Worm (Caenorhabditis elegans) whole organism, L2 larva: ENCODE results near the gene trcs-2.

ENCODE experiments used
- C34F6.9 ChIP-seq: fragments of 150-350 bp; optimal IDR thresholded peaks from 2 replicates; lab custom pipeline; 2014; ENCODE audit warnings: missing biosample characterization, missing genetic modification characterization
- F13H6.1 ChIP-seq: sonication (generic microtip); optimal IDR thresholded peaks from 2 replicates; lab custom pipeline; 2016; ENCODE audit warnings: missing genetic modification characterization, missing compliant biosample characterization
- Y55F3AM.14 ChIP-seq: fragments of 200-800 bp; sonication (Bioruptor generic); optimal IDR thresholded peaks from 2 replicates; lab custom pipeline; 2018; ENCODE audit warnings: mild to moderate bottlenecking, missing genetic modification characterization, missing compliant biosample characterization
- alr-1 ChIP-seq: fragments of 150-350 bp; optimal IDR thresholded peaks from 2 replicates; lab custom pipeline; 2014; ENCODE audit warnings: missing biosample characterization, missing genetic modification characterization
- blmp-1 ChIP-seq: sonication (generic microtip); optimal IDR thresholded peaks from 2 replicates; lab custom pipeline; 2017; ENCODE audit warnings: missing genetic modification characterization, mild to moderate bottlenecking, missing compliant biosample characterization, antibody characterized with exemption, moderate library complexity; ENCODE audit not compliant: insufficient read depth
- crh-2 ChIP-seq: sonication (generic microtip); optimal IDR thresholded peaks from 2 replicates; lab custom pipeline; 2017; ENCODE audit warnings: missing biosample characterization, missing genetic modification characterization
- elt-1 ChIP-seq: fragments of 150-350 bp; optimal IDR thresholded peaks from 2 replicates; lab custom pipeline; 2014; ENCODE audit warnings: missing biosample characterization, missing genetic modification characterization
- elt-3 ChIP-seq: sonication (generic microtip); optimal IDR thresholded peaks from 2 replicates; lab custom pipeline; 2017; ENCODE audit warnings: missing biosample characterization, missing genetic modification characterization
- gmeb-1 ChIP-seq: fragments of 150-350 bp; optimal IDR thresholded peaks from 2 replicates; lab custom pipeline; 2014; ENCODE audit warnings: missing biosample characterization, missing genetic modification characterization
- lin-11 ChIP-seq: fragments of 150-350 bp; sonication (generic microtip); optimal IDR thresholded peaks from 2 replicates; lab custom pipeline; 2014; ENCODE audit warnings: missing biosample characterization, missing genetic modification characterization, inconsistent platforms, mixed read lengths
- lin-13 ChIP-seq: fragments of 150-350 bp; optimal IDR thresholded peaks from 2 replicates; lab custom pipeline; 2014; ENCODE audit warnings: missing biosample characterization, missing genetic modification reagents, missing genetic modification characterization
- lin-39 ChIP-seq: fragments of 150-350 bp; optimal IDR thresholded peaks from 2 replicates; lab custom pipeline; 2014; ENCODE audit warnings: missing biosample characterization, missing genetic modification reagents, missing genetic modification characterization
- lsy-2 ChIP-seq, 2 experiments: fragments of 150-350 bp in 1 of 2; sonication (generic microtip) in 1 of 2; optimal IDR thresholded peaks; 2 replicates each; lab custom pipeline; 2014 to 2017; ENCODE audit warnings: missing biosample characterization in 2 of 2, missing genetic modification characterization in 2 of 2
- mab-5 ChIP-seq: fragments of 150-350 bp; optimal IDR thresholded peaks from 2 replicates; lab custom pipeline; 2014; ENCODE audit warnings: missing biosample characterization, missing genetic modification characterization
- mdl-1 ChIP-seq, 2 experiments: fragments of 150-350 bp in 1 of 2; sonication (generic microtip) in 1 of 2; optimal IDR thresholded peaks; 2 replicates each; lab custom pipeline; 2017; ENCODE audit warnings: missing biosample characterization in 2 of 2, missing genetic modification characterization in 2 of 2
- nhr-11 ChIP-seq: fragments of 150-350 bp; optimal IDR thresholded peaks from 2 replicates; lab custom pipeline; 2014; ENCODE audit warnings: missing biosample characterization, missing genetic modification characterization
- nhr-23 ChIP-seq: fragments of 150-350 bp; optimal IDR thresholded peaks from 2 replicates; lab custom pipeline; 2014; ENCODE audit warnings: missing biosample characterization, missing genetic modification reagents, missing genetic modification characterization
- nhr-25 ChIP-seq: fragments of 150-350 bp; sonication (generic microtip); optimal IDR thresholded peaks from 3 replicates; lab custom pipeline; 2014; ENCODE audit warnings: missing biosample characterization, missing genetic modification characterization
- nhr-6 ChIP-seq: fragments of 150-350 bp; optimal IDR thresholded peaks from 2 replicates; lab custom pipeline; 2014; ENCODE audit warnings: missing biosample characterization, missing genetic modification characterization
- nhr-77 ChIP-seq: fragments of 150-350 bp; optimal IDR thresholded peaks from 2 replicates; lab custom pipeline; 2014; ENCODE audit warnings: missing biosample characterization, missing genetic modification characterization
- peb-1 ChIP-seq: fragments of 150-350 bp; optimal IDR thresholded peaks from 2 replicates; lab custom pipeline; 2014; ENCODE audit warnings: missing biosample characterization, missing genetic modification characterization
- sem-4 ChIP-seq: fragments of 150-350 bp; optimal IDR thresholded peaks from 2 replicates; lab custom pipeline; 2014; ENCODE audit warnings: missing biosample characterization, missing genetic modification reagents, missing genetic modification characterization
- skn-1 ChIP-seq: sonication (generic microtip); optimal IDR thresholded peaks from 2 replicates; lab custom pipeline; 2017; ENCODE audit warnings: missing biosample characterization, missing genetic modification characterization
- sma-3 ChIP-seq: sonication (generic microtip); optimal IDR thresholded peaks from 2 replicates; lab custom pipeline; 2016; ENCODE audit warnings: missing genetic modification reagents, missing genetic modification characterization, missing compliant biosample characterization
- sma-9 ChIP-seq, 2 experiments: fragments of 150-350 bp in 1 of 2; sonication (generic microtip) in 1 of 2; optimal IDR thresholded peaks; 2 replicates each; lab custom pipeline; 2014 to 2016; ENCODE audit warnings: missing genetic modification characterization in 2 of 2, mild to moderate bottlenecking in 1 of 2, missing biosample characterization in 1 of 2, missing compliant biosample characterization in 1 of 2, missing genetic modification reagents in 1 of 2, moderate library complexity in 1 of 2
- snpc-4 ChIP-seq: fragments of 150-350 bp; optimal IDR thresholded peaks from 2 replicates; lab custom pipeline; 2014; ENCODE audit warnings: missing biosample characterization, missing genetic modification characterization
- unc-39 ChIP-seq: fragments of 150-350 bp; optimal IDR thresholded peaks from 2 replicates; lab custom pipeline; 2014; ENCODE audit warnings: missing biosample characterization, missing genetic modification characterization
- unc-55 ChIP-seq: fragments of 150-350 bp; sonication (generic microtip); optimal IDR thresholded peaks from 3 replicates; lab custom pipeline; 2014; ENCODE audit warnings: missing biosample characterization, missing genetic modification reagents, missing genetic modification characterization
- zag-1 ChIP-seq: fragments of 150-350 bp; optimal IDR thresholded peaks from 2 replicates; lab custom pipeline; 2014; ENCODE audit warnings: missing biosample characterization, missing genetic modification characterization
- ztf-1 ChIP-seq: fragments of 200-800 bp; sonication (Bioruptor generic); conservative IDR thresholded peaks from 2 replicates; pipeline ENCODE4 v1.3.6; 2022; ENCODE audit warnings: missing genetic modification characterization, missing compliant biosample characterization
- ztf-11 ChIP-seq: sonication (generic microtip); optimal IDR thresholded peaks from 2 replicates; lab custom pipeline; 2017; ENCODE audit warnings: missing biosample characterization, missing genetic modification characterization

trcs-2 gene

ce11 chrII:8691344-8691960 is 30.8 kb upstream of the trcs-2 start, which contains the start of gene C34C6.3:
Gene C34C6.3 (plus strand): TSS chrII:8691910.
- TF ChIP-seq lin-39, result no peak
- no peak for TF ChIP-seq unc-39 (tag; lab: Kevin White, UChicago)
- no peak for TF ChIP-seq alr-1 (tag; lab: Kevin White, UChicago)
- no peak for TF ChIP-seq unc-55 (GFP tag; lab: Kevin White, UChicago)
- no peak for TF ChIP-seq mab-5
- no peak for TF ChIP-seq zag-1 (tag; lab: Kevin White, UChicago)
- TF ChIP-seq gmeb-1, result no peak
- TF ChIP-seq snpc-4, result no peak
- TF ChIP-seq crh-2 (tag; lab: Kevin White, UChicago), result no peak
- TF ChIP-seq nhr-77 (tag; lab: Kevin White, UChicago), result no peak
- no peak for TF ChIP-seq nhr-23 (tag; lab: Kevin White, UChicago)
- TF ChIP-seq, all 48 proteins: peak for 0

DNA sequence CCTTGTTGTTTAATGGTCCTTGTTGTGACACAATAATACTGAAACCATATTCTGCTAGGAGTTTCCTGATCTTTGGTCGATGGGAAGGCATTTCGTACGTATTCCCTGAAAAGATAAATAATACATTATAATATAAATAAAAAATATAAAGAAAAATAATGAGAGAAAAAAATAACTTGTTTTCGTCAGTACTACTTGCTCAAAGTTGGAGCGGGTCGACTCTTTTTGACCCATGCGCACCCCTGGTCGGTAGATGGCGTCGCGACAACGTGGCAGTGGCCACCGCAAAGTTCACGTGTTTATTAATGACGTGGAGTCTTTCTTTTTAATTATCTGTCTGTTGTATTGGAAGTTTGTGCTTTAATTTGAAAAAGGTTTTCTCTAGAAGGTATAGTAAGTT is 26.5 kb upstream of the trcs-2 start, which contains the start of gene C34C6.10:
C34C6.10 (minus strand) TSS at position 101 of the 400 bp plus-strand sequence.
- no peak for TF ChIP-seq mdl-1 (tag; optimal IDR thresholded peaks at IDR 0.05; lab: Kevin White, UChicago)
- TF ChIP-seq F13H6.1, result no peak
- TF ChIP-seq gmeb-1, result no peak
- TF ChIP-seq C34F6.9 (tag; lab: Kevin White, UChicago), result no peak
- TF ChIP-seq sma-3 (GFP tag; lab: Kevin White, UChicago), result no peak
- TF ChIP-seq nhr-11 (tag; lab: Kevin White, UChicago), result no peak
- no peak for TF ChIP-seq nhr-23 (tag; lab: Kevin White, UChicago)
- no peak for TF ChIP-seq alr-1 (tag; lab: Kevin White, UChicago)
- TF ChIP-seq ztf-11 (tag; lab: Kevin White, UChicago), result no peak
- no peak for TF ChIP-seq unc-39 (tag; lab: Kevin White, UChicago)
- no peak for TF ChIP-seq lin-11
- TF ChIP-seq sem-4, result no peak
- no peak for TF ChIP-seq crh-2 (tag; lab: Kevin White, UChicago)
- no peak for TF ChIP-seq elt-1 (tag; lab: Kevin White, UChicago)
- TF ChIP-seq peb-1, result no peak
- TF ChIP-seq elt-3 (tag; lab: Kevin White, UChicago), result no peak
- no peak for TF ChIP-seq nhr-25 (tag; lab: Kevin White, UChicago)

- TF ChIP-seq nhr-25 (tag; lab: Kevin White, UChicago) (no peak), sma-9 (GFP tag; optimal IDR thresholded peaks at IDR 0.05; lab: Kevin White, UChicago) (no peak), sma-9 (tag; optimal IDR thresholded peaks at IDR 0.05; lab: Kevin White, UChicago) (no peak), lsy-2 (tag; optimal IDR thresholded peaks at IDR 0.05; lab: Kevin White, UChicago) (no peak), nhr-77 (tag; lab: Kevin White, UChicago) (no peak)
Measured at ce11 chrII:8698828-8699227, 23.4 kb upstream of the trcs-2 start, which contains the start of gene chdh-1. Gene chdh-1 (minus strand): TSS chrII:8698928.

ce11 chrII:8701059-8701458 is 21.2 kb upstream of the trcs-2 start:
- TF ChIP-seq lsy-2 (tag; optimal IDR thresholded peaks at IDR 0.05; lab: Kevin White, UChicago), result peak in 1 of 2 experiments; percentile 86
- TF ChIP-seq Y55F3AM.14 (GFP tag; lab: Kevin White, UChicago), result no peak

- TF ChIP-seq alr-1 (tag; lab: Kevin White, UChicago) (no peak), lin-13 (GFP tag; lab: Kevin White, UChicago) (no peak), lin-39 (no peak), skn-1 (tag; lab: Kevin White, UChicago) (no peak), nhr-23 (tag; lab: Kevin White, UChicago) (no peak), nhr-11 (tag; lab: Kevin White, UChicago) (no peak), blmp-1 (tag; lab: Kevin White, UChicago) (no peak), lsy-2 (tag; optimal IDR thresholded peaks at IDR 0.05; lab: Kevin White, UChicago) (no peak), gmeb-1 (no peak), ztf-11 (tag; lab: Kevin White, UChicago) (no peak), sma-3 (GFP tag; lab: Kevin White, UChicago) (no peak), F13H6.1 (no peak), unc-39 (tag; lab: Kevin White, UChicago) (no peak), nhr-6 (tag; lab: Kevin White, UChicago) (no peak), unc-55 (GFP tag; lab: Kevin White, UChicago) (no peak), ztf-1 (GFP tag; lab: Robert Waterston, UW) (no peak)
Measured at ce11 chrII:8701619-8702350, 20.5 kb upstream of the trcs-2 start, which contains the start of gene sphk-1. Gene sphk-1 (minus strand): TSS chrII:8701669.
